Worm (Caenorhabditis elegans) whole organism, L1 larva: ENCODE results near the gene W06E11.1.

Experiments
- C16A3.4 ChIP-seq: fragments of 150-350 bp; optimal IDR thresholded peaks from 2 replicates; lab custom pipeline; 2014; ENCODE audit warnings: missing biosample characterization, missing genetic modification characterization
- C34B4.2 ChIP-seq: sonication (generic microtip); optimal IDR thresholded peaks from 2 replicates; lab custom pipeline; 2017; ENCODE audit warnings: mild to moderate bottlenecking, missing genetic modification characterization, missing compliant biosample characterization
- Y116A8C.19 ChIP-seq: sonication (generic microtip); optimal IDR thresholded peaks from 2 replicates; lab custom pipeline; 2016; ENCODE audit warnings: missing compliant biosample characterization, missing genetic modification characterization, borderline replicate concordance
- alr-1 ChIP-seq: fragments of 200-800 bp; sonication (Bioruptor generic); optimal IDR thresholded peaks from 2 replicates; lab custom pipeline; 2018; ENCODE audit warnings: borderline replicate concordance, mild to moderate bottlenecking, missing genetic modification characterization, missing compliant biosample characterization
- blmp-1 ChIP-seq: fragments of 150-350 bp; optimal IDR thresholded peaks from 2 replicates; lab custom pipeline; 2014; ENCODE audit warnings: missing biosample characterization, missing genetic modification characterization
- ceh-63 ChIP-seq: fragments of 200-800 bp; sonication (Bioruptor generic); optimal IDR thresholded peaks from 2 replicates; lab custom pipeline; 2018; ENCODE audit warnings: mild to moderate bottlenecking, missing genetic modification characterization, missing compliant biosample characterization
- ceh-8 ChIP-seq: fragments of 200-800 bp; sonication (Bioruptor generic); optimal IDR thresholded peaks from 2 replicates; lab custom pipeline; 2018; ENCODE audit warnings: mild to moderate bottlenecking, missing genetic modification characterization, moderate library complexity, missing compliant biosample characterization
- ceh-82 ChIP-seq, 3 experiments: fragments of 150-350 bp in 1 of 3; sonication (generic microtip) in 2 of 3; optimal IDR thresholded peaks; 2 replicates each; lab custom pipeline; 2014 to 2017; ENCODE audit warnings: missing biosample characterization in 3 of 3, missing genetic modification characterization in 3 of 3
- ceh-90 ChIP-seq: sonication (generic microtip); optimal IDR thresholded peaks from 2 replicates; lab custom pipeline; 2016; ENCODE audit warnings: missing genetic modification characterization, missing compliant biosample characterization
- ces-1 ChIP-seq: fragments of 150-350 bp; optimal IDR thresholded peaks from 2 replicates; lab custom pipeline; 2014; ENCODE audit warnings: missing biosample characterization, missing genetic modification reagents, missing genetic modification characterization
- dpl-1 ChIP-seq, 3 experiments: fragments of 150-350 bp in 2 of 3; sonication (generic microtip) in 1 of 3; optimal IDR thresholded peaks; 2 replicates each; lab custom pipeline; 2014 to 2017; ENCODE audit warnings: missing biosample characterization in 3 of 3, missing genetic modification characterization in 3 of 3, missing genetic modification reagents in 3 of 3
- dsc-1 ChIP-seq: sonication (generic microtip); optimal IDR thresholded peaks from 2 replicates; lab custom pipeline; 2016; ENCODE audit warnings: mild to moderate bottlenecking, missing genetic modification characterization, missing compliant biosample characterization
- efl-1 ChIP-seq, 4 experiments: fragments of 150-350 bp; optimal IDR thresholded peaks in 3 of 4; peaks in 1 of 4; 1 replicate in 1 of 4; 2 replicates in 3 of 4; lab custom pipeline; 2014; ENCODE audit warnings: missing biosample characterization in 2 of 4, missing genetic modification characterization in 2 of 4, missing genetic modification reagents in 2 of 4
- efl-3 ChIP-seq: fragments of 200-800 bp; sonication (Bioruptor generic); optimal IDR thresholded peaks from 2 replicates; lab custom pipeline; 2018; ENCODE audit warnings: mild to moderate bottlenecking, missing genetic modification characterization, missing compliant biosample characterization
- egl-27 ChIP-seq, 2 experiments: fragments of 150-350 bp in 1 of 2; sonication (generic microtip); optimal IDR thresholded peaks; 3 replicates each; lab custom pipeline; 2017 to 2018; ENCODE audit warnings: missing biosample characterization in 2 of 2, missing genetic modification characterization in 2 of 2, missing genetic modification reagents in 2 of 2
- elt-3 ChIP-seq, 6 experiments: fragments of 150-350 bp in 1 of 6; sonication (generic microtip); optimal IDR thresholded peaks; 2 replicates each; lab custom pipeline; 2017 to 2018; ENCODE audit warnings: missing biosample characterization in 6 of 6, missing genetic modification characterization in 6 of 6, inconsistent platforms in 1 of 6
- ets-5 ChIP-seq: fragments of 200-800 bp; sonication (Bioruptor generic); IDR thresholded peaks from 2 replicates; pipeline ENCODE4 v1.3.6; 2022; ENCODE audit warnings: missing genetic modification characterization, missing compliant biosample characterization
- fkh-4 ChIP-seq: sonication (generic microtip); optimal IDR thresholded peaks from 2 replicates; lab custom pipeline; 2016; ENCODE audit warnings: missing compliant biosample characterization, missing genetic modification characterization, borderline replicate concordance
- fkh-8 ChIP-seq: sonication (generic microtip); optimal IDR thresholded peaks from 2 replicates; lab custom pipeline; 2016; ENCODE audit warnings: mild to moderate bottlenecking, missing genetic modification characterization, missing compliant biosample characterization
- fos-1 ChIP-seq: fragments of 150-350 bp; optimal IDR thresholded peaks from 2 replicates; lab custom pipeline; 2014; ENCODE audit warnings: missing biosample characterization, missing genetic modification characterization
- hlh-4 ChIP-seq: sonication (generic microtip); optimal IDR thresholded peaks from 2 replicates; lab custom pipeline; 2016; ENCODE audit warnings: mild to moderate bottlenecking, missing genetic modification characterization, missing compliant biosample characterization
- irx-1 ChIP-seq: sonication (generic microtip); optimal IDR thresholded peaks from 2 replicates; lab custom pipeline; 2016; ENCODE audit warnings: missing genetic modification characterization, missing compliant biosample characterization
- isw-1 ChIP-seq: fragments of 200-800 bp; sonication (Bioruptor generic); IDR thresholded peaks from 2 replicates; pipeline ENCODE4 v1.3.6; 2022; ENCODE audit warnings: missing genetic modification characterization, missing compliant biosample characterization
- lin-13 ChIP-seq: fragments of 150-350 bp; optimal IDR thresholded peaks from 2 replicates; lab custom pipeline; 2014; ENCODE audit warnings: missing biosample characterization, missing genetic modification reagents, missing genetic modification characterization
- lin-35 ChIP-seq, 2 experiments: fragments of 150-350 bp; optimal IDR thresholded peaks; 2 replicates each; lab custom pipeline; 2014; ENCODE audit warnings: missing biosample characterization in 2 of 2, missing genetic modification characterization in 2 of 2, missing genetic modification reagents in 2 of 2
- lin-39 ChIP-seq: fragments of 150-350 bp; optimal IDR thresholded peaks from 2 replicates; lab custom pipeline; 2014; ENCODE audit warnings: missing biosample characterization, missing genetic modification reagents, missing genetic modification characterization
- lsy-2 ChIP-seq, 2 experiments: fragments of 150-350 bp; optimal IDR thresholded peaks; 2 replicates each; lab custom pipeline; 2014; ENCODE audit warnings: missing biosample characterization in 2 of 2, missing genetic modification characterization in 2 of 2
- mdl-1 ChIP-seq, 2 experiments: fragments of 150-350 bp; optimal IDR thresholded peaks; 2 replicates each; lab custom pipeline; 2014 to 2017; ENCODE audit warnings: missing biosample characterization in 2 of 2, missing genetic modification characterization in 2 of 2, inconsistent platforms in 1 of 2
- mef-2 ChIP-seq: fragments of 150-350 bp; optimal IDR thresholded peaks from 2 replicates; lab custom pipeline; 2014; ENCODE audit warnings: missing biosample characterization, missing genetic modification characterization
- nhr-19 ChIP-seq: fragments of 200-800 bp; sonication (Bioruptor generic); conservative IDR thresholded peaks from 2 replicates; pipeline ENCODE4 v1.3.6; 2022; ENCODE audit warnings: missing genetic modification characterization, missing compliant biosample characterization
- nhr-20 ChIP-seq: sonication (generic microtip); optimal IDR thresholded peaks from 2 replicates; lab custom pipeline; 2016; ENCODE audit warnings: mild to moderate bottlenecking, missing genetic modification characterization, missing compliant biosample characterization
- nhr-28 ChIP-seq: fragments of 150-350 bp; optimal IDR thresholded peaks from 2 replicates; lab custom pipeline; 2014; ENCODE audit warnings: missing biosample characterization, missing genetic modification characterization
- nhr-47 ChIP-seq: sonication (generic microtip); optimal IDR thresholded peaks from 2 replicates; lab custom pipeline; 2016; ENCODE audit warnings: mild to moderate bottlenecking, missing genetic modification characterization, moderate library complexity, missing compliant biosample characterization
- nhr-71 ChIP-seq: sonication (generic microtip); optimal IDR thresholded peaks from 2 replicates; lab custom pipeline; 2016; ENCODE audit warnings: mild to moderate bottlenecking, missing genetic modification characterization, moderate library complexity, missing compliant biosample characterization
- nhr-77 ChIP-seq: fragments of 150-350 bp; optimal IDR thresholded peaks from 2 replicates; lab custom pipeline; 2014; ENCODE audit warnings: missing biosample characterization, missing genetic modification characterization
- nhr-84 ChIP-seq: sonication (generic microtip); optimal IDR thresholded peaks from 2 replicates; lab custom pipeline; 2017; ENCODE audit warnings: missing biosample characterization, missing genetic modification characterization
- nhr-90 ChIP-seq: sonication (generic microtip); optimal IDR thresholded peaks from 2 replicates; lab custom pipeline; 2016; ENCODE audit warnings: mild to moderate bottlenecking, missing genetic modification characterization, missing compliant biosample characterization; ENCODE audit not compliant: poor library complexity
- pqm-1 ChIP-seq: sonication (generic microtip); optimal IDR thresholded peaks from 3 replicates; lab custom pipeline; 2017; ENCODE audit warnings: missing biosample characterization, missing genetic modification characterization
- skn-1 ChIP-seq: fragments of 150-350 bp; optimal IDR thresholded peaks from 2 replicates; lab custom pipeline; 2014; ENCODE audit warnings: missing biosample characterization, missing genetic modification characterization
- snpc-4 ChIP-seq: fragments of 150-350 bp; optimal IDR thresholded peaks from 2 replicates; lab custom pipeline; 2014; ENCODE audit warnings: missing biosample characterization, missing genetic modification characterization
- snu-23 ChIP-seq: sonication (generic microtip); optimal IDR thresholded peaks from 2 replicates; lab custom pipeline; 2016; ENCODE audit warnings: missing genetic modification characterization, missing compliant biosample characterization
- sup-37 ChIP-seq: fragments of 200-800 bp; sonication (Bioruptor generic); optimal IDR thresholded peaks from 2 replicates; lab custom pipeline; 2018; ENCODE audit warnings: mild to moderate bottlenecking, missing genetic modification characterization, missing compliant biosample characterization
- unc-130 ChIP-seq: fragments of 150-350 bp; optimal IDR thresholded peaks from 2 replicates; lab custom pipeline; 2017; ENCODE audit warnings: missing biosample characterization, missing genetic modification characterization, inconsistent platforms
- unc-62 ChIP-seq: fragments of 150-350 bp; optimal IDR thresholded peaks from 2 replicates; lab custom pipeline; 2014; ENCODE audit warnings: missing biosample characterization, missing genetic modification reagents, missing genetic modification characterization
- zip-4 ChIP-seq: fragments of 200-800 bp; sonication (Bioruptor generic); optimal IDR thresholded peaks from 2 replicates; lab custom pipeline; 2018; ENCODE audit warnings: mild to moderate bottlenecking, missing genetic modification characterization, moderate library complexity, missing compliant biosample characterization
- ztf-11 ChIP-seq, 2 experiments: sonication (generic microtip); optimal IDR thresholded peaks; 2 replicates each; lab custom pipeline; 2016 to 2017; ENCODE audit warnings: missing genetic modification characterization in 2 of 2, missing biosample characterization in 1 of 2, missing compliant biosample characterization in 1 of 2

W06E11.1 gene

ce11 chrIII:641759-642158, at the start of gene W06E11.1:
TSS of gene W06E11.1 (plus strand) at chrIII:642059.
- TF ChIP-seq efl-1 (optimal IDR thresholded peaks at IDR 0.05; lab: Kevin White, UChicago): no peak
- no peak for TF ChIP-seq efl-1 (GFP tag; optimal IDR thresholded peaks at IDR 0.05 in 1 of 2; lab: Kevin White, UChicago)
- no peak for TF ChIP-seq mef-2 (tag; lab: Kevin White, UChicago)
- TF ChIP-seq snu-23 (GFP tag; lab: Kevin White, UChicago): no peak
- TF ChIP-seq lin-39 (tag; lab: Kevin White, UChicago): no peak
- TF ChIP-seq dpl-1 (GFP tag; optimal IDR thresholded peaks at IDR 0.05; lab: Kevin White, UChicago): no peak
- TF ChIP-seq ztf-11 (tag; optimal IDR thresholded peaks at IDR 0.05; lab: Kevin White, UChicago): no peak
- no peak for TF ChIP-seq ceh-8
- no peak for TF ChIP-seq dsc-1
- no peak for TF ChIP-seq zip-4 (GFP tag; lab: Kevin White, UChicago)
- TF ChIP-seq lin-35 (GFP tag; optimal IDR thresholded peaks at IDR 0.05; lab: Kevin White, UChicago): no peak
- TF ChIP-seq fos-1: no peak
- no peak for TF ChIP-seq nhr-84 (tag; lab: Kevin White, UChicago)
- no peak for TF ChIP-seq nhr-90 (tag; lab: Kevin White, UChicago)
- no peak for TF ChIP-seq pqm-1 (tag; lab: Kevin White, UChicago)
- no peak for TF ChIP-seq C16A3.4 (tag; lab: Kevin White, UChicago)
- TF ChIP-seq skn-1 (tag; lab: Kevin White, UChicago): no peak

ce11 chrIII:595449-595848, 46.4 kb upstream of the W06E11.1 start:
- no peak for TF ChIP-seq egl-27 (tag; optimal IDR thresholded peaks at IDR 0.05; lab: Kevin White, UChicago)
- no peak for TF ChIP-seq nhr-19 (GFP tag; lab: Robert Waterston, UW)
- TF ChIP-seq Y116A8C.19 (tag; lab: Kevin White, UChicago): no peak
- TF ChIP-seq ceh-63 (GFP tag; lab: Kevin White, UChicago): no peak
- TF ChIP-seq fkh-8 (tag; lab: Kevin White, UChicago): no peak
- TF ChIP-seq irx-1: no peak
- TF ChIP-seq lin-13 (GFP tag; lab: Kevin White, UChicago): no peak
- no peak for TF ChIP-seq elt-3 (tag; optimal IDR thresholded peaks at IDR 0.05; lab: Kevin White, UChicago)
- no peak for TF ChIP-seq ets-5 (GFP tag; lab: Robert Waterston, UW)
- no peak for TF ChIP-seq sup-37 (GFP tag; lab: Kevin White, UChicago)
- no peak for TF ChIP-seq alr-1 (tag; lab: Kevin White, UChicago)

ce11 chrIII:598168-598567, 43.7 kb upstream of the W06E11.1 start:
- no peak for TF ChIP-seq hlh-4 (tag; lab: Kevin White, UChicago)
- TF ChIP-seq nhr-28 (tag; lab: Kevin White, UChicago): no peak
- TF ChIP-seq skn-1 (tag; lab: Kevin White, UChicago): peak; percentile 32
- peak; percentile 12 for TF ChIP-seq irx-1
- TF ChIP-seq ceh-82 (tag; optimal IDR thresholded peaks at IDR 0.05; lab: Kevin White, UChicago): peak; percentile 2 to 65 (median 50)
- peak; percentile 0 for TF ChIP-seq lin-13 (GFP tag; lab: Kevin White, UChicago)
- TF ChIP-seq lsy-2 (tag; optimal IDR thresholded peaks at IDR 0.05; lab: Kevin White, UChicago): peak; percentile 47 to 62
- peak; percentile 58 to 68 for TF ChIP-seq efl-1 (optimal IDR thresholded peaks at IDR 0.05; lab: Kevin White, UChicago)
- TF ChIP-seq efl-1 (GFP tag; optimal IDR thresholded peaks at IDR 0.05 in 1 of 2; lab: Kevin White, UChicago): peak in 1 of 2 experiments; percentile 15
- TF ChIP-seq ceh-90: no peak
- no peak for TF ChIP-seq C34B4.2
- TF ChIP-seq unc-130: no peak
- TF ChIP-seq ceh-8: no peak
- TF ChIP-seq nhr-71 (tag; lab: Kevin White, UChicago): peak; percentile 70
- no peak for TF ChIP-seq Y116A8C.19 (tag; lab: Kevin White, UChicago)
- peak; percentile 27; the same call in 1 of the 2 replicates for TF ChIP-seq isw-1 (GFP tag; lab: Robert Waterston, UW)
- TF ChIP-seq fkh-8 (tag; lab: Kevin White, UChicago): peak; percentile 45
- peak; percentile 37 for TF ChIP-seq nhr-20 (tag; lab: Kevin White, UChicago)
- peak; percentile 18 for TF ChIP-seq nhr-77 (tag; lab: Kevin White, UChicago)
- peak; percentile 34 for TF ChIP-seq snpc-4 (tag; lab: Kevin White, UChicago)
- peak; percentile 70 for TF ChIP-seq nhr-47 (tag; lab: Kevin White, UChicago)
- TF ChIP-seq blmp-1 (tag; lab: Kevin White, UChicago): peak; percentile 39
- TF ChIP-seq ces-1 (GFP tag; lab: Kevin White, UChicago): no peak
- peak; percentile 75 for TF ChIP-seq snu-23 (GFP tag; lab: Kevin White, UChicago)
- TF ChIP-seq egl-27 (tag; optimal IDR thresholded peaks at IDR 0.05; lab: Kevin White, UChicago): peak in 1 of 2 experiments; percentile 34
- TF ChIP-seq dpl-1 (GFP tag; optimal IDR thresholded peaks at IDR 0.05; lab: Kevin White, UChicago): peak; percentile 31 to 55 (median 33)
- no peak for TF ChIP-seq unc-62 (GFP tag; lab: Kevin White, UChicago)
- TF ChIP-seq lin-39 (tag; lab: Kevin White, UChicago): peak; percentile 9
- TF ChIP-seq mdl-1 (tag; optimal IDR thresholded peaks at IDR 0.05; lab: Kevin White, UChicago): peak in 1 of 2 experiments; percentile 52
- no peak for TF ChIP-seq fkh-4
- TF ChIP-seq efl-3 (GFP tag; lab: Kevin White, UChicago): no peak
- TF ChIP-seq nhr-90 (tag; lab: Kevin White, UChicago): no peak
